Worm (Caenorhabditis elegans): ENCODE data around the gene Y38F1A.1.

Gene Y38F1A.1

DNA sequence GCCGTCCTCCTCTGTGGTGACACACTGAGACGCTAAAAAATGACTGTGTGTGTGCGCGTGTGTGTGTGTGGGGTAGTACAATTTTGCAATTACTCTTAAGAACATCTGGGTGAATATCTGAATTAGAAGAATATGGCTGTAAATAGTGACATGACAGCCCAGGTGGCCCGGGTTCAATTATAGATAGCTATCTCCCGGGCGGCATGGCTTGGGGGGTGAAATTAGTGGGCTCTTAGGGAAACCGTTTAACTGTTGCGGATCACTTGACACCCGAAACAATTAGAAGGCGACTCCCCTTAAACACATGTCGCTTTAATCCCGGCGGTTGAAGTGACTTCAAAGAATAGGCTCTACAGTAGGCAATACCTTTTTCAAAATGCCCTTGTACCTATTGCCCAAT lies 35.6 kb upstream of the Y38F1A.1 start:
- no peak for TF ChIP-seq ztf-29 (GFP tag; IDR thresholded peaks at IDR 0.05)
- TF ChIP-seq ref-1 (GFP tag; conservative IDR thresholded peaks at IDR 0.05) = no peak
- TF ChIP-seq med-1 (GFP tag; optimal IDR thresholded peaks at IDR 0.05; ENCODE audit: insufficient read depth) = no peak
- TF ChIP-seq flt-1 (GFP tag; IDR thresholded peaks at IDR 0.05) = no peak
- no peak for TF ChIP-seq T22C8.4 (GFP tag; IDR thresholded peaks at IDR 0.05)
- no peak for TF ChIP-seq ztf-23 (GFP tag; IDR thresholded peaks at IDR 0.05)
- TF ChIP-seq cog-1 (tag; optimal IDR thresholded peaks at IDR 0.05) = no peak

DNA sequence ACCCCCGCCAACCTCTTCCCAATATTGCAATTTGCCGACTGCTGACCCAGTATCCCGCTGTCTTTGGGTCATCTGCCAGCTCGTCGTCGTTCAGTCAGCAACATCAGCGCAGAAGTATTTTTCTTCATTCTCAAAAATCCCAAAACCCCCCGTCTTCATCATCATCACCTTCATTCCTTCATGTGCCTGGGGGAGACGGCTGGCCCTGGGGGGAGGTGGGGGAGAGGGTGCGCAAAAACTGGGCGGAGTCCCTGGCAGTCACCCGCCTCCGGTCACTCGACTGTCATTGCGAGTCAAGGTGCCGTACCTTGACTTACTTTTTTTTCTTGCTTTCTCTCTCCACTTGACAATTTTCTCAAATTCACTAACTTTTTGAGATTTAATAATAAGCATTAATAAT lies 33.2 kb upstream of the Y38F1A.1 start:
- TF ChIP-seq T22C8.4 (GFP tag; IDR thresholded peaks at IDR 0.05) = no peak
- 0 out of 2 replicates have a peak, but pooled peaks have one; percentile 18 for TF ChIP-seq ztf-23 (GFP tag; IDR thresholded peaks at IDR 0.05)

DNA sequence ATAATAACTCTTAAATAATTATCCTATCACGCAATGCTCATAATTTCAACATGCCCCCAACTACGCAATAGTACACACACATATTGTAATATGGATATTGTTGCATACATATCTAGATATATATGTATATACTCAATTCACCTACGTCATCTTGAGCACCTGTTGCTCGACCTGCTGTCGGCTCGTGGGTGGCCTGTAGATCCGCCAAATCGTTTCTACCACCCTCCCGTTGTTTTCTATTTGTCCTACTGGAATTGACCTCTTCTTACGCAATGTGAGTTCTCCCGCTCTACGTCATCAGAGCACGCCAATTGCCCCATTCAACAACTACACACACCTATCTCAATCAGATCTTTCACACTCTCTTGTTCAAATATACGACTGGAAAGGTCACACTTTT lies 31.2 kb upstream of the Y38F1A.1 start:
- TF ChIP-seq cog-1 (tag; optimal IDR thresholded peaks at IDR 0.05) = peak; percentile 1
- TF ChIP-seq klf-2 (GFP tag; conservative IDR thresholded peaks at IDR 0.05) = no peak

DNA sequence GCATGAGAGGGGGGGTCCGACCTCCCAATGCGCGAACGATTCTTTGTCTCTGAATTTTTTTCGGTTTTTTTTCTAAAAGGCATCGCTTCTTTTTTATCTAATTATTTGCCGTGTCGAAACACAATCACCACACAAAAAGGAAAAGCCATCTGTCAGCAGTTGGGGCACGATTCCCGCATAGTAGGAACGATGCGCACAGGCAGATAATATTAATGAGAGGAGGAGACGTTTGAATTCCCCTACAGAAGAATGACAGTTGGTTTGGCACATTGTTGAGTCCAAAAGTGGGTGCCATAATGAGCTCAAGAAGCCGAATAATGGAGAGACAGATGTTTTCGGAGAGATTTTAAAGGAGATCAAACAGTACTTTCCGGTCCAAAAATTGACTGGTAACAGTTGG lies 30.1 kb upstream of the Y38F1A.1 start:
- TF ChIP-seq flt-1 (GFP tag; IDR thresholded peaks at IDR 0.05) = no peak
- 0 out of 2 replicates have a peak, but pooled peaks have one; percentile 45 for TF ChIP-seq tab-1 (GFP tag; IDR thresholded peaks at IDR 0.05)

DNA sequence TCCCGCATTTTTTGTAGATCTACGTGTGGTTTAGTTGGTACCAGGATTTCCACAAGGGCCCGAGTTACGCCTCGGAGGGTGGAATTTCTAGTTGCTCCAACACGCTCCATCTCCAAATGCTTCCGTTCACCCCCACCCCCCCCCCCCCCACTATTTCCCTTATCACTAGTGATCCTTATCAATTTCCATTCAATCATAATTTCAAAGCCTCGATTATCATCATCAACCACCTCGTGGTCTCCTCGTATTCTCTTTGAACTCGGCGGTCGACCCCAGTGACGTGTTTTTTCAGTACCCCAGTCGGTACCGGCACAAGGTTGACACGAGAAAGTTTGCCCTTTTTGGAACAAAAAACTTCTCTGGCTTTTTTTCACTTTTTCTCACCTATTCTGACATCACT lies 28.3 kb upstream of the Y38F1A.1 start:
- TF ChIP-seq klf-2 (GFP tag; conservative IDR thresholded peaks at IDR 0.05) = no peak

DNA sequence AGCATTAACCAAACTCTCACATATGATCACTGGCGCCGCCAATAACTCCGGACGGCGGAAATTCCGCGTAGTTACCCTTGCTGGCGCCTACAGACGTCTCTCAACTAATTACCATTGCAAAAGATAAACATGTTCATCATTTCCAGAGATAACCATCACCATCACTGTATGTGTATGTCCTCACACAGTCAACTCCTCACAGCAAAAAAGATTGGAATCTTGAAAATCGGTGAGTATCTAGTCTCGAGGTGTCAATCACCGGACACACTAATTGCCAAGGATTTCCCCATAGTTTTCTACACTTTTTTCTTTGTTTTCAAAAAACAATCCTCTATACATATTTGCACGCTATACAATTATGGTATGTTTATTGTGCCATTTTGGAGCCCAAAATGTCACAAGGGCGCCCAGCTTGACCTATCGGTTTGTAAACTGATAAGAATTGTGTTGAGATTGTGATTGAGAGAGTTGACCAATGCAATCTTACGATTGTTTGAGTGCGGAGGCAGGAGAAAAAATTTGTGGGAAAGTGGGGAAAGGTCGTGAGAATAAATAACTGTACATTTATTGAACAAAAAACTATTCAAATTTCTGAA lies 27.5 kb upstream of the Y38F1A.1 start:
- TF ChIP-seq flt-1 (GFP tag; IDR thresholded peaks at IDR 0.05) (no peak), med-1 (GFP tag; optimal IDR thresholded peaks at IDR 0.05; ENCODE audit: insufficient read depth) (no peak), ztf-23 (GFP tag; IDR thresholded peaks at IDR 0.05) (no peak), ztf-29 (GFP tag; IDR thresholded peaks at IDR 0.05) (no peak), ref-1 (GFP tag; conservative IDR thresholded peaks at IDR 0.05) (no peak), cog-1 (tag; optimal IDR thresholded peaks at IDR 0.05) (no peak), T22C8.4 (GFP tag; IDR thresholded peaks at IDR 0.05) (no peak), klf-2 (GFP tag; conservative IDR thresholded peaks at IDR 0.05) (no peak), tab-1 (GFP tag; IDR thresholded peaks at IDR 0.05) (no peak)

DNA sequence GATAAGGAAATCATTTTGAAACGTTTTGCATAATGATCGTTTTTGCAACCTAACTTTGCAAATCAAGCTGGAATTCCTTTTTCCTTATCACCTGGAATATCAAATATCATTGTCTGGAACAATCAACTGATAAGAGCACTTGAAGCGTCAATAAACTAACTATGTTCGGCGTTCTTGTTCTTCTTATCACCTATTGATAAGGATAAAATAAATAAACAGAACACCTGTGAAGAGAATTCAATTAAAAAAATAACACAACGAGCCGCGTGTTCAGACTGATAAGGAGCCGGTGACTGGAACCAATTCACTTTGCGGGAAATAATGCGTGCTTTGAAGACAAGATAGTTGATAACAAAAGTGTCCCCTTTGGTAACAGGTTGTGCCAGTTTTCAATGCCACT lies 25.6 kb upstream of the Y38F1A.1 start, which contains the start of gene cyd-1:
cyd-1 (plus strand) TSS at position 380 of the 400 bp plus-strand sequence.
- no peak for TF ChIP-seq klf-2 (GFP tag; conservative IDR thresholded peaks at IDR 0.05)
- TF ChIP-seq ref-1 (GFP tag; conservative IDR thresholded peaks at IDR 0.05) = no peak
- TF ChIP-seq cog-1 (tag; optimal IDR thresholded peaks at IDR 0.05) = no peak
- no peak for TF ChIP-seq ztf-23 (GFP tag; IDR thresholded peaks at IDR 0.05)
- TF ChIP-seq tab-1 (GFP tag; IDR thresholded peaks at IDR 0.05) = no peak
- no peak for TF ChIP-seq med-1 (GFP tag; optimal IDR thresholded peaks at IDR 0.05; ENCODE audit: insufficient read depth)
- TF ChIP-seq ztf-29 (GFP tag; IDR thresholded peaks at IDR 0.05) = no peak

DNA sequence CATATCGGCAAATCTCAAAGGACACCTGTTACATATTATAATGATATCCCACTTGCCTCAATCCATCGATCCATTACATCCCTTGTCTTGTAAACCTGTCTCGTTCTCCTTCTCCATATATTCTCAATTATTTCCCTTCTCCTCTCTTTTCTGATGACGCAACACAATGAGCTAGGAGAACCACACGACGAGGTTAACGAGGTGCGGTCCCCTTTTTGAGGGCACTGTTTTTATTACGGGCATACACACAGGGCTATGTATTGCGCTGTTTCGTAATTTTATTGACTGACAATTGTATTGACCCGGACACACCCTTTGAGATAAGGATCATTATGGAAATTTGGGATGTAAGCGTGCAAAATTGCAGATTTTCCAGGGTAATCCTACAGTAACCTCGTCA lies 24.1 kb upstream of the Y38F1A.1 start:
- TF ChIP-seq flt-1 (GFP tag; IDR thresholded peaks at IDR 0.05) (no peak), tab-1 (GFP tag; IDR thresholded peaks at IDR 0.05) (no peak), T22C8.4 (GFP tag; IDR thresholded peaks at IDR 0.05) (no peak), ref-1 (GFP tag; conservative IDR thresholded peaks at IDR 0.05) (no peak), ztf-23 (GFP tag; IDR thresholded peaks at IDR 0.05) (no peak), cog-1 (tag; optimal IDR thresholded peaks at IDR 0.05) (no peak), med-1 (GFP tag; optimal IDR thresholded peaks at IDR 0.05; ENCODE audit: insufficient read depth) (no peak)

DNA sequence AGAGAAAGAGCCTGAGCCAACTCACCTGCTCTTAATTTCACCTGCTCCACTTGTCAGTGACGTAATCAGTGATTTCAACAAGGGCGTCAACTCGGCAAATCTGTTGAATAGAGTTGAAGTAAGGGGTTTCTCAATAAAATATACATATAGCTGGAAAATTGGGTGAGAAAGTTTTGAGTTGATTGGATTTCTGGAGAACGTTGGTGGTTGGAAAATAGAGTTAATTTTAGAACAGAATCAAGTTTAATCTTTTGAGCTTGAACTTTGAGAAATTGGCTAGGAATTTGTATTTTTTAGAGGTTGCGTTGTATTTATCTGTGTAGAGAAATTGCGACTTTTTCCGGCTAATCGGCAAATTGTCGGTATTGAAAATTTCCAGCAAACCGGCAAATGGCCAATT lies 15.1 kb upstream of the Y38F1A.1 start, which contains the start of gene Y38F1A.4:
Y38F1A.4 (minus strand) TSS at position 101 of the 400 bp plus-strand sequence.
- TF ChIP-seq med-1 (GFP tag; optimal IDR thresholded peaks at IDR 0.05; ENCODE audit: insufficient read depth) = no peak
- TF ChIP-seq tab-1 (GFP tag; IDR thresholded peaks at IDR 0.05) = no peak
- TF ChIP-seq cog-1 (tag; optimal IDR thresholded peaks at IDR 0.05) = no peak
- TF ChIP-seq ztf-29 (GFP tag; IDR thresholded peaks at IDR 0.05) = no peak
- no peak for TF ChIP-seq klf-2 (GFP tag; conservative IDR thresholded peaks at IDR 0.05)
- TF ChIP-seq ref-1 (GFP tag; conservative IDR thresholded peaks at IDR 0.05) = no peak
- no peak for TF ChIP-seq T22C8.4 (GFP tag; IDR thresholded peaks at IDR 0.05)
- TF ChIP-seq ztf-23 (GFP tag; IDR thresholded peaks at IDR 0.05) = no peak
- TF ChIP-seq flt-1 (GFP tag; IDR thresholded peaks at IDR 0.05) = no peak

DNA sequence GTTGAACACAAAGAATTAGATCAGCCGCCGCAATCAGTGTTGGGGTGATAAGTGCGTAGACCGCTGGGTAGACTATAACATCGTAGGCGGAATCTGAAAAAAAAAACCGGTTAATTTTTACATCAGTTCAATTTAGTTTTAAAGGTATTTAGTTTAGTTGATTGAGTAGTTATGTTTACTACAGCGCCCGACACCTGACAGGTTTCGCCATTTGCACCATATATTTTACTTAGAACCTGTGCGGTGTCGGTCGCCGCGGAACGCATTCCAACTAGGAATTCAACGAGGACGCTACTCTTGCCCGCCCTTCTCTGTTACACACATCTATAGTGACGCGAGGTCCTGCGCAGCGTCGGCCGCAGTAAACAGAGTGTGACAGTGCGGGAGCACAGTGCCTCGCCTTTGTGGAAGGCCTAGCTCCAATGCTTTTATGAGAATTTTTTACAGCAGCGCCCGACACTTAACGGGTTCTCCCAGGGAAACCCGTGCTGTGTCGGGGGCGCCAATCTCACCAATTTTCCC lies 13.9 kb upstream of the Y38F1A.1 start:
- TF ChIP-seq klf-2 (GFP tag; conservative IDR thresholded peaks at IDR 0.05) (no peak), med-1 (GFP tag; optimal IDR thresholded peaks at IDR 0.05; ENCODE audit: insufficient read depth) (no peak), ztf-23 (GFP tag; IDR thresholded peaks at IDR 0.05) (no peak), tab-1 (GFP tag; IDR thresholded peaks at IDR 0.05) (no peak), T22C8.4 (GFP tag; IDR thresholded peaks at IDR 0.05) (no peak), ref-1 (GFP tag; conservative IDR thresholded peaks at IDR 0.05) (no peak), flt-1 (GFP tag; IDR thresholded peaks at IDR 0.05) (no peak), cog-1 (tag; optimal IDR thresholded peaks at IDR 0.05) (no peak), ztf-29 (GFP tag; IDR thresholded peaks at IDR 0.05) (no peak)

DNA sequence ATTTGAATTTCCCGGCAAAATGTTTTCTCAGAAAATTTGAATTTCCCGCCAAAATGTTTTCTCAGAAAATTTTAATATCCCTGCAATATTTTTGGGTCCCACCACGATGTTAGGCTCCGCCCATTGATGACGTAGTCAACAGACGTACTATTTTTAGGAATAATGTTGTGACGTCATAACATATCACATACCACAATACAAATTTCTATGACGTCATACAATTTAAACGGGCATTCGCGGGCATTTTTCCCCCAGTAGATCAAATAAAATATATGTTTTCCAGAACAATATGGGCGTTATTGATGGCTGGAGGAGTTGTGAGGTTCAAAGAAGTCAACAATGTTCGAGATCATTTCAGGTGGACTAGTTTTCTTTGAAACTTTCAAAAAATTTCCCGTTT lies 11.7 kb upstream of the Y38F1A.1 start:
- TF ChIP-seq ref-1 (GFP tag; conservative IDR thresholded peaks at IDR 0.05) = no peak
- no peak for TF ChIP-seq med-1 (GFP tag; optimal IDR thresholded peaks at IDR 0.05; ENCODE audit: insufficient read depth)
- no peak for TF ChIP-seq ztf-23 (GFP tag; IDR thresholded peaks at IDR 0.05)

All from whole organism, midembryonic.